Fruit fly (Drosophila melanogaster): ENCODE results near the gene CG2116.
A peak's percentile ranks its signal among the peaks of the same experiment; 100 is the strongest.

CG2116 gene

DNA sequence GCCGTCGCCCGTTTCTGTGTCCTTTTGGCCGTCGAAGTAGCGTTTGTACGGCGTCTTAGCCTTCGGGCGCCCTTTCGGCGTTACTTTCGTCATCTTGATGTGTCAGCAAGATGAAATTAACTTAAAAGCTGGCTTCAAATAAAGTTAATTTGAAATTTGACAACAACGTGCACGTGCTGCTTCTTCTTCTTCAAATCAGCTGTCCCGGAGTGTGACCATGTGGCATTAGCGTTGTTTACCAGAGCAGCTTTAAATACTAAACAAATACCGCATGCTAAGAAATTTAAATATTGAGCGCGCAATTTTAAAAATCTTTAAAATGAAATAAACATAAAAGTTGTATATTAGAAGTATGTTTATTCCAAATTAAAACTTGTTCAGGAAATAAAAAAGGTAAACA lies 8.7 kb upstream of the CG2116 start, which contains the start of gene CG2260:
Gene CG2260 (minus strand): TSS at position 209 of the 400 bp plus-strand sequence.
- TF ChIP-seq D1 (tag; optimal IDR thresholded peaks at IDR 0.05) (no peak), CG32121 (GFP tag; IDR thresholded peaks at IDR 0.05) (no peak), CG8159 (tag; optimal IDR thresholded peaks at IDR 0.05) (no peak), CG10348 (GFP tag; IDR thresholded peaks at IDR 0.05) (no peak), rn (GFP tag; IDR thresholded peaks at IDR 0.05) (no peak), CG9948 (tag; optimal IDR thresholded peaks at IDR 0.05) (no peak)

DNA sequence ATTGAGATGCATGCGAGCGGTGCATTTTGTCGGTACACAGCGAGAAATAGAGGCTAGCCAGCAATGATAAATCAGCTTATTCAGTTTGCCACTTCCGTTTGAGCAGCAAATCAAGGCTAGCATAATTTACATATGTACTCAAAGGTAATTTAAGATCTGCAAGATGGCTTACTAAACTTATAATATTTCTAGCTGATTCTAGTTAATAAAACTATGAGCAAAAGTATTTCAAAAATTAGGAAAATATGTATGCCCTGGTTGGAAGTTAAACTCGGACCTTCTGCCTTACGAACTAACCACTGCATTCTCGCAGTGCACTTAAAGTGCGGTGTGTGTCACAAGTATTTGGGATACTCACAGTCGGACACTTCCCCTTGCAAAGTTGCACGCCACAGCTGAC lies 6.8 kb upstream of the CG2116 start:
- TF ChIP-seq fd96Ca (GFP tag; IDR thresholded peaks at IDR 0.05): peak; percentile 57; the same call in 2 of the 3 replicates
- no peak for TF ChIP-seq Snoo (tag; optimal IDR thresholded peaks at IDR 0.05)
- peak; percentile 18 for TF ChIP-seq CG12605 (GFP tag; IDR thresholded peaks at IDR 0.05)
- peak; percentile 38 for TF ChIP-seq CG9948 (tag; optimal IDR thresholded peaks at IDR 0.05)
- peak; percentile 65 for TF ChIP-seq CG8301 (tag; optimal IDR thresholded peaks at IDR 0.05)
- TF ChIP-seq CG8159 (tag; optimal IDR thresholded peaks at IDR 0.05): peak; percentile 50
- no peak for TF ChIP-seq gl (tag; optimal IDR thresholded peaks at IDR 0.05)
- TF ChIP-seq CG13204 (GFP tag; optimal IDR thresholded peaks at IDR 0.05): no peak
- no peak for TF ChIP-seq CG10348 (GFP tag; IDR thresholded peaks at IDR 0.05)
- TF ChIP-seq CG14655 (GFP tag; optimal IDR thresholded peaks at IDR 0.05): peak; percentile 66
- TF ChIP-seq EcR (GFP tag; optimal IDR thresholded peaks at IDR 0.05): no peak
- TF ChIP-seq D1 (tag; optimal IDR thresholded peaks at IDR 0.05): no peak
- peak; percentile 60; the same call in 1 of the 3 replicates for TF ChIP-seq CG4496 (GFP tag; IDR thresholded peaks at IDR 0.05)
- TF ChIP-seq rn (GFP tag; IDR thresholded peaks at IDR 0.05): no peak
- peak; percentile 38 for TF ChIP-seq Pif1A (GFP tag; optimal IDR thresholded peaks at IDR 0.05)
- peak; percentile 33 for TF ChIP-seq CG17806 (tag; optimal IDR thresholded peaks at IDR 0.05)
- 0 out of 2 replicates have a peak, but pooled peaks have one; percentile 40 for TF ChIP-seq Ets98B (GFP tag; IDR thresholded peaks at IDR 0.05)
- peak; percentile 21 for TF ChIP-seq CG34367 (tag; optimal IDR thresholded peaks at IDR 0.05)
- TF ChIP-seq CG32121 (GFP tag; IDR thresholded peaks at IDR 0.05): peak; percentile 62
- peak; percentile 38 for TF ChIP-seq CG15710 (tag; optimal IDR thresholded peaks at IDR 0.05)
- peak; percentile 49 for TF ChIP-seq Pif1B (GFP tag; optimal IDR thresholded peaks at IDR 0.05)

DNA sequence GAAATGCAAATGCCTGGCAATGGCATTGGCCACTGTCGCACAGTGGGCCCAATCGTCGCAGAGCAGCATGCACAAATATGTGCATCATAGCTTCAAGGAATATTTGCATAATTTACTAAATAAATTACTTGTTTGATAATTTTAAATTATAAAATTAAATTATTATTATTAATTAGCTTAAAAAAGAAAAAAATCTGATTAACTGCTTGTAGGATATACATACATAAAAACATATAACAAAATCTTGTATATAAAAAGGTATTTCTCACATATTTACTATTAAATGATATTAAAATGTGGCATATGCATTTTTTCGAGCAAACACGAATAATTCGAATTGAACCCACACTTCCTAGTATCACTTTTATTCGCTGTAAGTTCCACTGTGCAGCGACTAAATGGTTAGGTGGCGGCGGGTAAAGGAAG lies 4.4 kb upstream of the CG2116 start:
- peak; percentile 45 for TF ChIP-seq CG14655 (GFP tag; optimal IDR thresholded peaks at IDR 0.05)
- TF ChIP-seq CG8301 (tag; optimal IDR thresholded peaks at IDR 0.05): peak; percentile 8
- no peak for TF ChIP-seq fd96Ca (GFP tag; IDR thresholded peaks at IDR 0.05)
- peak; percentile 24; the same call in 1 of the 2 replicates for TF ChIP-seq CG32121 (GFP tag; IDR thresholded peaks at IDR 0.05)
- TF ChIP-seq CG10348 (GFP tag; IDR thresholded peaks at IDR 0.05): no peak
- 0 out of 2 replicates have a peak, but pooled peaks have one; percentile 15 for TF ChIP-seq rn (GFP tag; IDR thresholded peaks at IDR 0.05)
- TF ChIP-seq Ets98B (GFP tag; IDR thresholded peaks at IDR 0.05): 0 out of 2 replicates have a peak, but pooled peaks have one; percentile 13
- no peak for TF ChIP-seq EcR (GFP tag; optimal IDR thresholded peaks at IDR 0.05)
- TF ChIP-seq CG4496 (GFP tag; IDR thresholded peaks at IDR 0.05): 0 out of 3 replicates have a peak, but pooled peaks have one; percentile 37
- no peak for TF ChIP-seq Pif1A (GFP tag; optimal IDR thresholded peaks at IDR 0.05)

DNA sequence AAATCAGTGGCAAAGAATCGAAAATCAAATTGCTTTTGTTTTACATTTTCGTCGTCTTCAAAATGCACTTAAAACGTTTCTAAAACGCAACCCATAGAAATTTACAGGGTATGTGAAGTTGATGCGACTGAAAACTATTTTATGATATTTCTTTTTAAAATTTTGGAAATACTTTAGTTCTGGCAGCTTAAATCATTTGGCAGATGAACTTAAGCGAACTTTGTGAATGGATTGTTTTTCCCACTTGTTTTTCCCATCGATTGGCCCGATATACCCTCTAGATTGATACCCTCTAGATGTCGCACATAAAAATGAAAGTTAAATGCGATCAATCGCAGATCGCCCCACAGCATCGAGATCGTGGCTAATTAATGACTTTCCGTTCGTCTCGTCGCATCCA lies 3.5 kb upstream of the CG2116 start:
- TF ChIP-seq D1 (tag; optimal IDR thresholded peaks at IDR 0.05) (no peak), Snoo (tag; optimal IDR thresholded peaks at IDR 0.05) (no peak), CG8159 (tag; optimal IDR thresholded peaks at IDR 0.05) (no peak), Pif1A (GFP tag; optimal IDR thresholded peaks at IDR 0.05) (no peak), CG13204 (GFP tag; optimal IDR thresholded peaks at IDR 0.05) (no peak), CG15710 (tag; optimal IDR thresholded peaks at IDR 0.05) (no peak), gl (tag; optimal IDR thresholded peaks at IDR 0.05) (no peak), EcR (GFP tag; optimal IDR thresholded peaks at IDR 0.05) (no peak), CG34367 (tag; optimal IDR thresholded peaks at IDR 0.05) (no peak), CG14655 (GFP tag; optimal IDR thresholded peaks at IDR 0.05) (no peak), CG8301 (tag; optimal IDR thresholded peaks at IDR 0.05) (peak; percentile 28), fd96Ca (GFP tag; IDR thresholded peaks at IDR 0.05) (peak; percentile 42; the same call in 1 of the 3 replicates), CG9948 (tag; optimal IDR thresholded peaks at IDR 0.05) (no peak), Ets98B (GFP tag; IDR thresholded peaks at IDR 0.05) (peak; percentile 30), Pif1B (GFP tag; optimal IDR thresholded peaks at IDR 0.05) (no peak), CG17806 (tag; optimal IDR thresholded peaks at IDR 0.05) (no peak), CG32121 (GFP tag; IDR thresholded peaks at IDR 0.05) (no peak)

DNA sequence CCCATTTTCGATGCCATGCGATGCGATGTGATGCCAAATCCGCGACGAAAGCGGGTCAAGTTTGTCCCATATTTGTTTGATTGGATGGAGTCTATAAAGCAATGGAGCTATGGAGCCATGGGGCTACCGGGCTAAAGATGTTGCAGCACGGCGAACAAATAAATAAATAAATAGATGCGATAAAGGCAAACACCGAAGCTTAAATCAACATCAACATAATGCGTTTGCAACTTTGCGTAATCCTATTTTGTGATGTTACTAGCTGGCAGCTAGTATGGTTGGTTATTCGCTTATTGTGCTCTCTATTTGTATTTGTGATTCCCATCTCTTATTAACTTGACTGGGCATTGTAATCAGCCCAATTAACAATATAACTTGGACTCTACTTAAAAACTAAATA lies 1.5 kb upstream of the CG2116 start:
- no peak for TF ChIP-seq CG9948 (tag; optimal IDR thresholded peaks at IDR 0.05)
- no peak for TF ChIP-seq Pif1A (GFP tag; optimal IDR thresholded peaks at IDR 0.05)
- TF ChIP-seq EcR (GFP tag; optimal IDR thresholded peaks at IDR 0.05): no peak
- TF ChIP-seq Ets98B (GFP tag; IDR thresholded peaks at IDR 0.05): no peak
- no peak for TF ChIP-seq Snoo (tag; optimal IDR thresholded peaks at IDR 0.05)
- no peak for TF ChIP-seq CG34367 (tag; optimal IDR thresholded peaks at IDR 0.05)
- TF ChIP-seq Pif1B (GFP tag; optimal IDR thresholded peaks at IDR 0.05): no peak

DNA sequence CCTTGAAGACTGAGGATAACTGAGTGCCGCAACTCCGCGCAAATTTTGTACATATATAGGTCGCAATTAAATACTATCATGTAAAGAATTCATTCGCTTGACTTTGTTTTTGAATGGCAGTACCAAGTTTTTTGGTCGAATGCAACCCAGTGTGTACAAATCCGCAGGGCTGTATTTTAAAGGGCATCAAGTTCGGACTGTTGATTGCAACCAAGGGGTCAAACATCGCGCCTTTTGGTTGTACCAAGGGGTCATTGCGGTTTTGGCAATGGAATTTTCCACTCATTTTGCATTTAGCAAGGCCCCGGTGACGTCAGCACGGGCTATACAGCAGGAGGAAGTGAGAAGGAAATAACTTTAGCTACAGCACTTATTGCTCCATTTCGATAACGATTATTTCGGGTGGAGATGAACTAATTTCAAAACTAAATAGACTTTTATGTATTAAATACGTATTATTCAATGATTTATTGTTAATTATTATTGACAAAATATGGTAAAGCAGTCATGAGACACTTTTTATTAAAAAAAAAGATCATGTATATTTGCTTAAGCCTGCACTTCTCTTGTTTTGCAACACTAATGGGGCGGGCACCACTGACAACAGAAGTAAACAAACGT lies 2.2 kb downstream of the CG2116 start, which contains the start of gene CG10958:
Gene CG10958 (plus strand): TSS at position 593 of the 621 bp plus-strand sequence.
- TF ChIP-seq Ets98B (GFP tag; IDR thresholded peaks at IDR 0.05): peak; percentile 42; the same call in 1 of the 2 replicates
- TF ChIP-seq Pif1A (GFP tag; optimal IDR thresholded peaks at IDR 0.05): no peak
- peak; percentile 20 for TF ChIP-seq CG15710 (tag; optimal IDR thresholded peaks at IDR 0.05)
- no peak for TF ChIP-seq CG14655 (GFP tag; optimal IDR thresholded peaks at IDR 0.05)
- peak; percentile 4 for TF ChIP-seq EcR (GFP tag; optimal IDR thresholded peaks at IDR 0.05)
- TF ChIP-seq CG13204 (GFP tag; optimal IDR thresholded peaks at IDR 0.05): no peak
- TF ChIP-seq Snoo (tag; optimal IDR thresholded peaks at IDR 0.05): peak; percentile 10
- 0 out of 2 replicates have a peak, but pooled peaks have one; percentile 15 for TF ChIP-seq CG12605 (GFP tag; IDR thresholded peaks at IDR 0.05)
- TF ChIP-seq fd96Ca (GFP tag; IDR thresholded peaks at IDR 0.05): peak; percentile 48; the same call in 2 of the 3 replicates
- TF ChIP-seq CG9948 (tag; optimal IDR thresholded peaks at IDR 0.05): peak; percentile 28
- TF ChIP-seq CG17806 (tag; optimal IDR thresholded peaks at IDR 0.05): peak; percentile 40
- TF ChIP-seq CG32121 (GFP tag; IDR thresholded peaks at IDR 0.05): peak; percentile 54
- TF ChIP-seq CG4496 (GFP tag; IDR thresholded peaks at IDR 0.05): peak; percentile 54
- TF ChIP-seq Pif1B (GFP tag; optimal IDR thresholded peaks at IDR 0.05): peak; percentile 63
